Fruit fly (Drosophila melanogaster) whole organism: Measurements from ENCODE around the gene Atac3.

ENCODE experiments used
- CG8478 ChIP-seq: fragments of >200 bp; optimal IDR thresholded peaks from 2 replicates; lab custom pipeline; 2018; ENCODE audit warnings: inconsistent platforms
- Dll ChIP-seq: fragments of >200 bp; optimal IDR thresholded peaks from 2 replicates; lab custom pipeline; 2017
- EcR ChIP-seq, 2 experiments: fragments of >200 bp; optimal IDR thresholded peaks; 2 replicates each; lab custom pipeline; 2017; ENCODE audit warnings: missing biosample characterization in 2 of 2, missing genetic modification characterization in 2 of 2, missing genetic modification reagents in 2 of 2
- pan ChIP-seq: fragments of >200 bp; optimal IDR thresholded peaks from 2 replicates; lab custom pipeline; 2017
- psq ChIP-seq: fragments of >200 bp; optimal IDR thresholded peaks from 2 replicates; lab custom pipeline; 2017
- usp ChIP-seq: fragments of >200 bp; optimal IDR thresholded peaks from 2 replicates; lab custom pipeline; 2017; ENCODE audit warnings: missing biosample characterization, missing genetic modification characterization, mixed read lengths

dm6 chr3L:350651-351228 lies 22.9 kb upstream of the Atac3 start:
- no peak for TF ChIP-seq pan (lab: Kevin White, UChicago)
- TF ChIP-seq psq (lab: Kevin White, UChicago) = no peak
- TF ChIP-seq EcR (GFP tag; optimal IDR thresholded peaks at IDR 0.05; lab: Kevin White, UChicago) = no peak
- no peak for TF ChIP-seq usp
- no peak for TF ChIP-seq Dll (lab: Kevin White, UChicago)
- TF ChIP-seq CG8478 (lab: Kevin White, UChicago) = no peak
